Worm (Caenorhabditis elegans) whole organism, midembryonic: ENCODE measurements around the gene C16C4.18.
"Not testable (repeated sequence)": the region's sequence is repeated elsewhere in the genome, so short reads cannot be mapped to it uniquely, and the experiment has no call there.

Experiments
- T22C8.4 ChIP-seq: fragments of 200-800 bp; sonication (Bioruptor generic); IDR thresholded peaks from 2 replicates; pipeline ENCODE4 v1.3.6; 2022; ENCODE audit warnings: missing genetic modification characterization, missing compliant biosample characterization
- cog-1 ChIP-seq: sonication (generic microtip); optimal IDR thresholded peaks from 2 replicates; lab custom pipeline; 2016; ENCODE audit warnings: missing genetic modification characterization, missing compliant biosample characterization
- flt-1 ChIP-seq: fragments of 200-800 bp; sonication (Bioruptor generic); IDR thresholded peaks from 2 replicates; pipeline ENCODE4 v1.3.6; 2022; ENCODE audit warnings: missing genetic modification characterization, missing compliant biosample characterization
- klf-2 ChIP-seq: fragments of 200-800 bp; sonication (Bioruptor generic); conservative IDR thresholded peaks from 2 replicates; pipeline ENCODE4 v1.3.6; 2022; ENCODE audit warnings: missing genetic modification reagents, missing genetic modification characterization, missing compliant biosample characterization
- med-1 ChIP-seq: sonication (generic microtip); optimal IDR thresholded peaks from 2 replicates; lab custom pipeline; 2017; ENCODE audit warnings: missing genetic modification characterization, mild to moderate bottlenecking, missing compliant biosample characterization, antibody characterized with exemption, missing genetic modification reagents; ENCODE audit not compliant: insufficient read depth
- ref-1 ChIP-seq: fragments of 200-800 bp; sonication (Bioruptor generic); conservative IDR thresholded peaks from 2 replicates; pipeline ENCODE4 v1.3.6; 2022; ENCODE audit warnings: missing genetic modification reagents, missing genetic modification characterization, missing compliant biosample characterization
- tab-1 ChIP-seq: fragments of 200-800 bp; sonication (Bioruptor generic); IDR thresholded peaks from 2 replicates; pipeline ENCODE4 v1.3.6; 2022; ENCODE audit warnings: missing genetic modification characterization, missing compliant biosample characterization
- ztf-23 ChIP-seq: fragments of 200-800 bp; sonication (Bioruptor generic); IDR thresholded peaks from 2 replicates; pipeline ENCODE4 v1.3.6; 2022; ENCODE audit warnings: missing genetic modification reagents, missing genetic modification characterization, missing compliant biosample characterization
- ztf-29 ChIP-seq: fragments of 200-800 bp; sonication (Bioruptor generic); IDR thresholded peaks from 2 replicates; pipeline ENCODE4 v1.3.6; 2022; ENCODE audit warnings: missing genetic modification reagents, missing genetic modification characterization, missing compliant biosample characterization

Gene C16C4.18

ce11 chrII:1861285-1861793 lies at the start of gene C16C4.18:
TSS of gene C16C4.18 (minus strand) at chrII:1861335.
- TF ChIP-seq med-1 (GFP tag; lab: Kevin White, UChicago); ztf-29 (GFP tag; lab: Robert Waterston, UW); tab-1 (GFP tag; lab: Robert Waterston, UW): not testable (repeated sequence)

DNA sequence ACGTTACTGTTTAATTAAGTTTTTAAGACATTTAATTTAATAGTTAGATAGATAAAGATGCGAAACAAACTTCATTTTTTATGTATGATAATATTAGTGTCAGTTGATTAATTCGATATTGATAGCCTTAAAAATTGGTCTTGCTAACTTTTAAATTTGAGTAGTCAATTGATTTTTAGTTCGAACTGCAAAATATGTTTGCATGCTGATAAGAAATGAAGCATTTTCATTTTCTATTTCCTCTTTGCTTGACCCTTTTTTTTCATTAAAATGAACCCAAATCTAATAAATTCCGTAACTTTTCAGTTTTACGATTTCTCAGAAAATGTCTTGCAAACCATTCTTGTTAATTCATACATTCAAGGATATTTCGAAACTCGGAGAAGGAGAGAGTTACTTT lies 44.0 kb upstream of the C16C4.18 start, which contains the start of gene math-22:
math-22 (plus strand) TSS at position 301 of the 400 bp plus-strand sequence.
- no peak for TF ChIP-seq cog-1 (tag; lab: Kevin White, UChicago)

DNA sequence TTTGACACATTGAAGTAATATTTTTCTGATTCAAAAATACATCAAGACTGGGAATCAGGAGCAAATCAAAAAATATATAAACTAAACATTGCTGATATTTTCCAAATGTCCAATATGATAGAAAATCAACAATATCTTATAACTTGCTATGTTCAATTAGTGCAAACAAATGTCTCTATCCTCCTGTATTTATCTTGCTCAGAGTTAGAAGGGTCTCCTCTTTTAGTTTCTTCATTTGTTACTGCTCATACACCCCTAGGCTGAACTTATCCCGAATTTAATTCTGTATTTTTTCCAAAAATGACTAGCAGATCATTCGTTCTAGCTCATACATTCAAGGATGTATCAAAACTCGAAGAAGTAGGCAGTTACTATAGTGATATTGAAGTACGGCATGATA lies 40.8 kb upstream of the C16C4.18 start, which contains the start of gene math-23:
math-23 (plus strand) TSS at position 301 of the 400 bp plus-strand sequence.
- TF ChIP-seq klf-2 (GFP tag; lab: Robert Waterston, UW) (no peak), ztf-29 (GFP tag; lab: Robert Waterston, UW) (no peak), tab-1 (GFP tag; lab: Robert Waterston, UW) (no peak), T22C8.4 (no peak), med-1 (GFP tag; lab: Kevin White, UChicago) (no peak), ztf-23 (GFP tag; lab: Robert Waterston, UW) (no peak), ref-1 (GFP tag; lab: Robert Waterston, UW) (no peak), flt-1 (GFP tag; lab: Robert Waterston, UW) (no peak), cog-1 (tag; lab: Kevin White, UChicago) (no peak)

ce11 chrII:1899934-1900333 lies 38.8 kb upstream of the C16C4.18 start, which contains the start of gene math-24:
TSS of gene math-24 (plus strand) at chrII:1900234.
- TF ChIP-seq cog-1 (tag; lab: Kevin White, UChicago) (no peak), flt-1 (GFP tag; lab: Robert Waterston, UW) (no peak), T22C8.4 (no peak), tab-1 (GFP tag; lab: Robert Waterston, UW) (no peak), ztf-29 (GFP tag; lab: Robert Waterston, UW) (no peak), ref-1 (GFP tag; lab: Robert Waterston, UW) (no peak), ztf-23 (GFP tag; lab: Robert Waterston, UW) (no peak), med-1 (GFP tag; lab: Kevin White, UChicago) (no peak), klf-2 (GFP tag; lab: Robert Waterston, UW) (no peak)

ce11 chrII:1897936-1898335 lies 36.8 kb upstream of the C16C4.18 start, which contains the start of gene C46F9.6:
TSS of gene C46F9.6 (plus strand) at chrII:1898236.
- TF ChIP-seq tab-1 (GFP tag; lab: Robert Waterston, UW) (no peak), ztf-23 (GFP tag; lab: Robert Waterston, UW) (no peak), cog-1 (tag; lab: Kevin White, UChicago) (no peak), med-1 (GFP tag; lab: Kevin White, UChicago) (no peak), klf-2 (GFP tag; lab: Robert Waterston, UW) (no peak), flt-1 (GFP tag; lab: Robert Waterston, UW) (no peak)

DNA sequence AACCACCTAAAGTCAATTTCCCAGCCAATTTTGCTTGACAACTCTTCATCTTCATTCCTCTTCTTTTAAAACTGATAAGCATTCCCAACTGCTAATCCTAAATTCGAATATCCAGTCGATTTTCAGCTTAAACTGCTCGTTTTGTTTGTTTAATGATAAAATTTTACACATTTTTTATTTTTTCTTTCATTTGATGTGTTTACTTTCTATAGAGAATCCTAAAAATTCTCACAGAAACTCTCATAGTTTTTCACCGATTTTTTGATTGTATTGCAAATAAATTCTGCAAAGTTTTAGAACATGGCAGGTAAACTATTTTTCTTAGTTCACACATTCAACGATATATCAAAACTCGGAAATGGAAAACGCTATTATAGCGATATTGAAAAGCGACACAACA lies 34.6 kb upstream of the C16C4.18 start, which contains the start of gene math-25:
math-25 (plus strand) TSS at position 301 of the 400 bp plus-strand sequence.
- no peak for TF ChIP-seq T22C8.4
- no peak for TF ChIP-seq ztf-23 (GFP tag; lab: Robert Waterston, UW)
- TF ChIP-seq flt-1 (GFP tag; lab: Robert Waterston, UW): no peak
- TF ChIP-seq med-1 (GFP tag; lab: Kevin White, UChicago): no peak
- no peak for TF ChIP-seq cog-1 (tag; lab: Kevin White, UChicago)
- no peak for TF ChIP-seq klf-2 (GFP tag; lab: Robert Waterston, UW)
- no peak for TF ChIP-seq ztf-29 (GFP tag; lab: Robert Waterston, UW)
- no peak for TF ChIP-seq tab-1 (GFP tag; lab: Robert Waterston, UW)
- no peak for TF ChIP-seq ref-1 (GFP tag; lab: Robert Waterston, UW)

DNA sequence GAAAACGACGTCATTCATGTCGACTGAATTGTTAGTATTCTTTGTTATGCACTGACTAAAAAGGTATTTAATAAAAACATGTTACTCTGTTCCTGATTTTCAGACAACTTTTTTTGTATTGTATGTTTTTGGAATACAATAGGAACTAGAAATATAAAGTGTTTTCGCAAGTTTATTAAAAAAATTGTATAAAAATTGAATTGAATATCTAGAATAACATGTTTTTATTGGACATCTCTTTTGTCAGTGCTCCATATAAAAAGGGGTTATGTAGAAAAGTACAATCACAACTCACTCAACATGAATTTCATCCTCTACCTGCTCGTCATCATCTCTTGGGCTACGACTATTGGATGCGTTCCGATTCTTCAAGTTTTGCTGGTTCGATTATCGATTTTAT lies 34.1 kb upstream of the C16C4.18 start, which contains the start of gene C46F9.5:
C46F9.5 (plus strand) TSS at position 301 of the 400 bp plus-strand sequence.
- no peak for TF ChIP-seq T22C8.4
- TF ChIP-seq cog-1 (tag; lab: Kevin White, UChicago): no peak
- no peak for TF ChIP-seq flt-1 (GFP tag; lab: Robert Waterston, UW)
- no peak for TF ChIP-seq ref-1 (GFP tag; lab: Robert Waterston, UW)
- TF ChIP-seq klf-2 (GFP tag; lab: Robert Waterston, UW): no peak
- no peak for TF ChIP-seq ztf-29 (GFP tag; lab: Robert Waterston, UW)
- no peak for TF ChIP-seq med-1 (GFP tag; lab: Kevin White, UChicago)
- TF ChIP-seq tab-1 (GFP tag; lab: Robert Waterston, UW): no peak
- TF ChIP-seq ztf-23 (GFP tag; lab: Robert Waterston, UW): no peak

ce11 chrII:1893912-1894311 lies 32.8 kb upstream of the C16C4.18 start, which contains the start of gene C16C4.1:
TSS of gene C16C4.1 (plus strand) at chrII:1894212.
- TF ChIP-seq T22C8.4: no peak
- TF ChIP-seq flt-1 (GFP tag; lab: Robert Waterston, UW): no peak
- TF ChIP-seq ref-1 (GFP tag; lab: Robert Waterston, UW): no peak
- no peak for TF ChIP-seq ztf-29 (GFP tag; lab: Robert Waterston, UW)
- TF ChIP-seq klf-2 (GFP tag; lab: Robert Waterston, UW): no peak

DNA sequence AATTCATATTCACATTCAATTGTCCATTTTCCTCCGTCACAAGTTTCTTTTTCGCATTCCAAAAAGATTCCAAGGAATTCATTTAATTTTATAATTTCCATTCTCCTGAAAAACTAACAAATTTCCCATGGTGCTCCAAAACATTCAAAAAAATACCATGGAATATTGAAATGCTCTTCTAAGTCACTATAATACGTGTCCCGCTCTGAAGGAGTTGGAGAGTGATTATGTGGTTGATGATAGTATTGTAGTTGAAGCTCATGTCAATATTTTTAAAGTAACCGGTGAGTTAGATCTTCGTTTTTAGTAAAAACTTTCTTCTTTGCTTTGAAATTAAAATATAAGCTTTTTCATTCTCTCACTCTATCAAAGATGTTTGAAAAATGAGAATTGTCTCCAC lies 29.5 kb upstream of the C16C4.18 start, which contains the start of gene math-9:
math-9 (minus strand) TSS at position 101 of the 400 bp plus-strand sequence.
- TF ChIP-seq T22C8.4 (no peak), cog-1 (tag; lab: Kevin White, UChicago) (no peak), flt-1 (GFP tag; lab: Robert Waterston, UW) (no peak), ztf-23 (GFP tag; lab: Robert Waterston, UW) (no peak), med-1 (GFP tag; lab: Kevin White, UChicago) (no peak), klf-2 (GFP tag; lab: Robert Waterston, UW) (no peak), tab-1 (GFP tag; lab: Robert Waterston, UW) (no peak), ref-1 (GFP tag; lab: Robert Waterston, UW) (no peak), ztf-29 (GFP tag; lab: Robert Waterston, UW) (no peak)
